Worm (Caenorhabditis elegans) whole organism, young adult: ENCODE measurements around the gene F37C12.10.

Source experiments
- B0019.2 ChIP-seq: fragments of 200-800 bp; sonication (Bioruptor generic); conservative IDR thresholded peaks from 2 replicates; pipeline ENCODE4 v1.3.6; 2022; ENCODE audit warnings: missing genetic modification reagents, missing genetic modification characterization, missing compliant biosample characterization
- B0035.1 ChIP-seq: sonication (generic microtip); optimal IDR thresholded peaks from 2 replicates; lab custom pipeline; 2016; ENCODE audit warnings: missing genetic modification characterization, mild to moderate bottlenecking, missing compliant biosample characterization, missing genotype, missing genetic modification reagents
- B0261.1 ChIP-seq: sonication (generic microtip); optimal IDR thresholded peaks from 2 replicates; lab custom pipeline; 2016; ENCODE audit warnings: mild to moderate bottlenecking, missing genetic modification characterization, moderate library complexity, missing compliant biosample characterization
- B0336.3 ChIP-seq: fragments of 200-800 bp; sonication (Bioruptor generic); IDR thresholded peaks from 2 replicates; pipeline ENCODE4 v1.3.6; 2022; ENCODE audit warnings: missing genetic modification characterization, missing compliant biosample characterization
- F10E7.11 ChIP-seq: sonication (generic microtip); optimal IDR thresholded peaks from 2 replicates; lab custom pipeline; 2017; ENCODE audit warnings: mild to moderate bottlenecking, missing genetic modification characterization, moderate library complexity, missing compliant biosample characterization
- F23B12.7 ChIP-seq: sonication (generic microtip); optimal IDR thresholded peaks from 2 replicates; lab custom pipeline; 2017; ENCODE audit warnings: missing genetic modification characterization, mild to moderate bottlenecking, missing compliant biosample characterization, antibody characterized with exemption, moderate library complexity; ENCODE audit not compliant: insufficient read depth
- F37B4.10 ChIP-seq: fragments of 200-800 bp; sonication (Bioruptor generic); IDR thresholded peaks from 2 replicates; pipeline ENCODE4 v1.3.6; 2022; ENCODE audit warnings: missing genetic modification characterization, missing compliant biosample characterization
- F39B2.1 ChIP-seq: fragments of 200-800 bp; sonication (Bioruptor generic); IDR thresholded peaks from 2 replicates; pipeline ENCODE4 v1.3.6; 2022; ENCODE audit warnings: missing genetic modification reagents, missing genetic modification characterization, missing compliant biosample characterization
- F52B5.7 ChIP-seq: sonication (generic microtip); optimal IDR thresholded peaks from 2 replicates; lab custom pipeline; 2016; ENCODE audit warnings: mild to moderate bottlenecking, missing genetic modification characterization, missing compliant biosample characterization
- F57C9.4 ChIP-seq: sonication (generic microtip); optimal IDR thresholded peaks from 2 replicates; lab custom pipeline; 2017; ENCODE audit warnings: mild to moderate bottlenecking, missing genetic modification characterization, missing compliant biosample characterization
- T07F8.4 ChIP-seq: sonication (generic microtip); optimal IDR thresholded peaks from 2 replicates; lab custom pipeline; 2016; ENCODE audit warnings: mild to moderate bottlenecking, missing genetic modification characterization, moderate library complexity, missing compliant biosample characterization
- Y79H2A.3 ChIP-seq: fragments of 200-800 bp; sonication (Bioruptor generic); conservative IDR thresholded peaks from 2 replicates; pipeline ENCODE4 v1.3.6; 2022; ENCODE audit warnings: missing genetic modification reagents, missing genetic modification characterization, missing compliant biosample characterization
- ZK185.1 ChIP-seq: sonication (generic microtip); optimal IDR thresholded peaks from 2 replicates; lab custom pipeline; 2016; ENCODE audit warnings: mild to moderate bottlenecking, missing genetic modification characterization, missing compliant biosample characterization; ENCODE audit not compliant: poor library complexity, severe bottlenecking
- akir-1 ChIP-seq: fragments of 200-800 bp; sonication (Bioruptor generic); optimal IDR thresholded peaks from 2 replicates; lab custom pipeline; 2018; ENCODE audit warnings: mild to moderate bottlenecking, missing genetic modification characterization, moderate library complexity, missing compliant biosample characterization
- aptf-2 ChIP-seq: fragments of 200-800 bp; sonication (Bioruptor generic); conservative IDR thresholded peaks from 2 replicates; pipeline ENCODE4 v1.3.6; 2022; ENCODE audit warnings: missing genetic modification reagents, missing genetic modification characterization, missing compliant biosample characterization
- aptf-3 ChIP-seq: fragments of 200-800 bp; sonication (Bioruptor generic); IDR thresholded peaks from 2 replicates; pipeline ENCODE4 v1.3.6; 2022; ENCODE audit warnings: missing genetic modification characterization, missing compliant biosample characterization
- atf-7 ChIP-seq: sonication (generic microtip); optimal IDR thresholded peaks from 2 replicates; lab custom pipeline; 2017; ENCODE audit warnings: mild to moderate bottlenecking, missing genetic modification characterization, missing compliant biosample characterization
- attf-3 ChIP-seq: fragments of 200-800 bp; sonication (Bioruptor generic); conservative IDR thresholded peaks from 2 replicates; pipeline ENCODE4 v1.3.6; 2022; ENCODE audit warnings: missing genetic modification reagents, missing genetic modification characterization, missing compliant biosample characterization
- ccch-3 ChIP-seq: fragments of 200-800 bp; sonication (Bioruptor generic); optimal IDR thresholded peaks from 2 replicates; lab custom pipeline; 2018; ENCODE audit warnings: mild to moderate bottlenecking, missing genetic modification characterization, missing compliant biosample characterization
- ceh-58 ChIP-seq: fragments of 200-800 bp; sonication (Bioruptor generic); IDR thresholded peaks from 2 replicates; pipeline ENCODE4 v1.3.6; 2022; ENCODE audit warnings: missing genetic modification characterization, missing compliant biosample characterization
- die-1 ChIP-seq: sonication (generic microtip); optimal IDR thresholded peaks from 2 replicates; lab custom pipeline; 2016; ENCODE audit warnings: missing genotype, mild to moderate bottlenecking, missing genetic modification characterization, missing compliant biosample characterization
- dpff-1 ChIP-seq: sonication (generic microtip); optimal IDR thresholded peaks from 2 replicates; lab custom pipeline; 2017; ENCODE audit warnings: mild to moderate bottlenecking, missing genetic modification characterization, missing compliant biosample characterization
- dpl-1 ChIP-seq: fragments of 150-350 bp; optimal IDR thresholded peaks from 2 replicates; lab custom pipeline; 2014; ENCODE audit warnings: missing biosample characterization, missing genetic modification reagents, missing genetic modification characterization
- efl-1 ChIP-seq: fragments of 150-350 bp; optimal IDR thresholded peaks from 2 replicates; lab custom pipeline; 2014; ENCODE audit warnings: missing biosample characterization, missing genetic modification reagents, missing genetic modification characterization
- egrh-3 ChIP-seq: fragments of 200-800 bp; sonication (Bioruptor generic); IDR thresholded peaks from 2 replicates; pipeline ENCODE4 v1.3.6; 2022; ENCODE audit warnings: missing genetic modification reagents, missing genetic modification characterization, missing compliant biosample characterization
- ekl-4 ChIP-seq: fragments of 200-800 bp; sonication (Bioruptor generic); IDR thresholded peaks from 2 replicates; pipeline ENCODE4 v1.3.6; 2022; ENCODE audit warnings: missing genetic modification reagents, missing genetic modification characterization, missing compliant biosample characterization
- hlh-26 ChIP-seq: fragments of 200-800 bp; sonication (Bioruptor generic); conservative IDR thresholded peaks from 2 replicates; pipeline ENCODE4 v1.3.6; 2022; ENCODE audit warnings: missing genetic modification reagents, missing genetic modification characterization, missing compliant biosample characterization
- hmg-1.2 ChIP-seq: fragments of 200-800 bp; sonication (Bioruptor generic); IDR thresholded peaks from 2 replicates; pipeline ENCODE4 v1.3.6; 2022; ENCODE audit warnings: missing genetic modification reagents, missing genetic modification characterization, missing compliant biosample characterization
- hrde-1 ChIP-seq: sonication (generic microtip); optimal IDR thresholded peaks from 2 replicates; lab custom pipeline; 2016; ENCODE audit warnings: missing genetic modification characterization, mild to moderate bottlenecking, missing compliant biosample characterization, moderate library complexity, missing genotype, missing genetic modification reagents, borderline replicate concordance
- let-526 ChIP-seq: fragments of 200-800 bp; sonication (Bioruptor generic); IDR thresholded peaks from 2 replicates; pipeline ENCODE4 v1.3.6; 2022; ENCODE audit warnings: missing genetic modification reagents, missing genetic modification characterization, missing compliant biosample characterization
- let-607 ChIP-seq, 2 experiments: fragments of 200-800 bp in 1 of 2; sonication (Bioruptor generic) in 1 of 2; sonication (generic microtip) in 1 of 2; optimal IDR thresholded peaks; 2 replicates each; lab custom pipeline; 2016 to 2018; ENCODE audit warnings: mild to moderate bottlenecking in 2 of 2, missing compliant biosample characterization in 2 of 2, missing genetic modification characterization in 2 of 2, moderate library complexity in 2 of 2, missing genotype in 1 of 2
- lir-1 ChIP-seq: fragments of 200-800 bp; sonication (Bioruptor generic); conservative IDR thresholded peaks from 2 replicates; pipeline ENCODE4 v1.3.6; 2022; ENCODE audit warnings: missing genetic modification reagents, missing genetic modification characterization, missing compliant biosample characterization
- madf-6 ChIP-seq: fragments of 200-800 bp; sonication (Bioruptor generic); IDR thresholded peaks from 2 replicates; pipeline ENCODE4 v1.3.6; 2022; ENCODE audit warnings: missing genetic modification reagents, missing genetic modification characterization, missing compliant biosample characterization
- madf-8 ChIP-seq: fragments of 200-800 bp; sonication (Bioruptor generic); conservative IDR thresholded peaks from 2 replicates; pipeline ENCODE4 v1.3.6; 2022; ENCODE audit warnings: missing genetic modification reagents, missing genetic modification characterization, missing compliant biosample characterization
- mcd-1 ChIP-seq: fragments of 200-800 bp; sonication (Bioruptor generic); IDR thresholded peaks from 2 replicates; pipeline ENCODE4 v1.3.6; 2022; ENCODE audit warnings: missing genetic modification reagents, missing genetic modification characterization, missing compliant biosample characterization
- mxl-1 ChIP-seq: sonication (generic microtip); optimal IDR thresholded peaks from 2 replicates; lab custom pipeline; 2016; ENCODE audit warnings: missing genetic modification characterization, missing compliant biosample characterization
- nhr-27 ChIP-seq: fragments of 200-800 bp; sonication (Bioruptor generic); optimal IDR thresholded peaks from 2 replicates; lab custom pipeline; 2018; ENCODE audit warnings: mild to moderate bottlenecking, missing genetic modification characterization, moderate library complexity, missing compliant biosample characterization
- nhr-80 ChIP-seq: sonication (generic microtip); optimal IDR thresholded peaks from 2 replicates; lab custom pipeline; 2016; ENCODE audit warnings: missing genetic modification characterization, missing compliant biosample characterization
- rec-8 ChIP-seq, 2 experiments: sonication (generic microtip); optimal IDR thresholded peaks; 2 replicates each; lab custom pipeline; 2016; ENCODE audit warnings: mild to moderate bottlenecking in 2 of 2, missing genetic modification characterization in 2 of 2, missing genetic modification reagents in 2 of 2, missing genotype in 2 of 2, missing biosample characterization in 1 of 2, missing compliant biosample characterization in 1 of 2, moderate library complexity in 1 of 2
- repo-1 ChIP-seq: sonication (generic microtip); optimal IDR thresholded peaks from 2 replicates; lab custom pipeline; 2017; ENCODE audit warnings: mild to moderate bottlenecking, missing genetic modification characterization, missing compliant biosample characterization
- tbx-9 ChIP-seq: sonication (generic microtip); optimal IDR thresholded peaks from 2 replicates; lab custom pipeline; 2016; ENCODE audit warnings: borderline replicate concordance, missing genetic modification characterization, inconsistent platforms, missing compliant biosample characterization
- tlf-1 ChIP-seq: fragments of 200-800 bp; sonication (Bioruptor generic); optimal IDR thresholded peaks from 2 replicates; lab custom pipeline; 2018; ENCODE audit warnings: mild to moderate bottlenecking, missing genetic modification characterization, missing compliant biosample characterization
- unc-130 ChIP-seq: sonication (generic microtip); optimal IDR thresholded peaks from 2 replicates; lab custom pipeline; 2016; ENCODE audit warnings: missing genetic modification reagents, missing genetic modification characterization, missing compliant biosample characterization
- zfh-2 ChIP-seq: fragments of 200-800 bp; sonication (Bioruptor generic); conservative IDR thresholded peaks from 2 replicates; pipeline ENCODE4 v1.3.6; 2022; ENCODE audit warnings: missing genetic modification reagents, missing genetic modification characterization, missing compliant biosample characterization
- zim-3 ChIP-seq: sonication (generic microtip); optimal IDR thresholded peaks from 2 replicates; lab custom pipeline; 2017; ENCODE audit warnings: mild to moderate bottlenecking, missing genetic modification characterization, moderate library complexity, missing compliant biosample characterization
- ztf-22 ChIP-seq: fragments of 200-800 bp; sonication (Bioruptor generic); optimal IDR thresholded peaks from 2 replicates; lab custom pipeline; 2018; ENCODE audit warnings: mild to moderate bottlenecking, missing genetic modification characterization, moderate library complexity, missing compliant biosample characterization
- ztf-25 ChIP-seq: fragments of 200-800 bp; sonication (Bioruptor generic); IDR thresholded peaks from 2 replicates; pipeline ENCODE4 v1.3.6; 2022; ENCODE audit warnings: missing genetic modification reagents, missing genetic modification characterization, missing compliant biosample characterization
- ztf-28 ChIP-seq: fragments of 200-800 bp; sonication (Bioruptor generic); IDR thresholded peaks from 2 replicates; pipeline ENCODE4 v1.3.6; 2022; ENCODE audit warnings: missing genetic modification reagents, missing genetic modification characterization, missing compliant biosample characterization
- ztf-3 ChIP-seq: fragments of 200-800 bp; sonication (Bioruptor generic); optimal IDR thresholded peaks from 2 replicates; lab custom pipeline; 2018; ENCODE audit warnings: mild to moderate bottlenecking, missing genetic modification characterization, missing compliant biosample characterization

The F37C12.10 gene

ce11 chrIII:7209721-7210120 lies 21.5 kb upstream of the F37C12.10 start, which contains the start of gene R151.2 (continued):
- peak; percentile 36 for TF ChIP-seq tlf-1 (GFP tag; lab: Kevin White, UChicago)
- no peak for TF ChIP-seq ztf-25 (GFP tag; lab: Robert Waterston, UW)
- 0 out of 2 replicates have a peak, but pooled peaks have one; percentile 28 for TF ChIP-seq madf-6 (GFP tag; lab: Robert Waterston, UW)
- TF ChIP-seq let-526 (GFP tag; lab: Robert Waterston, UW), result no peak
- TF ChIP-seq nhr-80, result no peak
- no peak for TF ChIP-seq aptf-3
- TF ChIP-seq F57C9.4 (tag; lab: Kevin White, UChicago), result no peak
- TF ChIP-seq hlh-26 (GFP tag; lab: Robert Waterston, UW), result no peak
- no peak for TF ChIP-seq ztf-22 (GFP tag; lab: Kevin White, UChicago)
- no peak for TF ChIP-seq F39B2.1 (GFP tag; lab: Robert Waterston, UW)
- no peak for TF ChIP-seq atf-7 (tag; lab: Kevin White, UChicago)
- TF ChIP-seq B0261.1 (tag; lab: Kevin White, UChicago), result no peak
- TF ChIP-seq F52B5.7 (tag; lab: Kevin White, UChicago), result no peak
- TF ChIP-seq akir-1 (GFP tag; lab: Kevin White, UChicago), result no peak
- TF ChIP-seq ceh-58 (GFP tag; lab: Robert Waterston, UW), result no peak
- no peak for TF ChIP-seq F37B4.10 (GFP tag; lab: Robert Waterston, UW)
- TF ChIP-seq ztf-28 (GFP tag; lab: Robert Waterston, UW), result no peak
- TF ChIP-seq ztf-3 (GFP tag; lab: Kevin White, UChicago), result no peak
- peak; percentile 54 for TF ChIP-seq B0336.3
- no peak for TF ChIP-seq dpl-1 (GFP tag; lab: Kevin White, UChicago)
- no peak for TF ChIP-seq let-607 (tag; optimal IDR thresholded peaks at IDR 0.05; lab: Kevin White, UChicago)
- peak; percentile 24; the same call in 1 of the 2 replicates for TF ChIP-seq hmg-1.2 (GFP tag; lab: Robert Waterston, UW)
- peak; percentile 45; the same call in 1 of the 2 replicates for TF ChIP-seq ekl-4 (GFP tag; lab: Robert Waterston, UW)
- TF ChIP-seq zfh-2 (GFP tag; lab: Robert Waterston, UW), result no peak
- TF ChIP-seq mxl-1 (tag; lab: Kevin White, UChicago), result no peak
- no peak for TF ChIP-seq efl-1 (GFP tag; lab: Kevin White, UChicago)
- no peak for TF ChIP-seq tbx-9 (tag; lab: Kevin White, UChicago)
- TF ChIP-seq Y79H2A.3 (GFP tag; lab: Robert Waterston, UW), result no peak
- TF ChIP-seq attf-3 (GFP tag; lab: Robert Waterston, UW), result no peak
- no peak for TF ChIP-seq nhr-27 (tag; lab: Kevin White, UChicago)
- TF ChIP-seq B0019.2 (GFP tag; lab: Robert Waterston, UW), result no peak
- no peak for TF ChIP-seq aptf-2 (GFP tag; lab: Robert Waterston, UW)
- no peak for TF ChIP-seq F10E7.11 (tag; lab: Kevin White, UChicago)
- no peak for TF ChIP-seq F23B12.7
- TF ChIP-seq hrde-1, result peak; percentile 77
- TF ChIP-seq rec-8 (tag; optimal IDR thresholded peaks at IDR 0.05; lab: Kevin White, UChicago), result peak in 1 of 2 experiments; percentile 4
- TF ChIP-seq zim-3 (tag; lab: Kevin White, UChicago), result no peak
- no peak for TF ChIP-seq egrh-3 (GFP tag; lab: Robert Waterston, UW)
- TF ChIP-seq repo-1 (tag; lab: Kevin White, UChicago), result no peak
- TF ChIP-seq ccch-3, result no peak
- TF ChIP-seq B0035.1, result no peak
- TF ChIP-seq mcd-1 (GFP tag; lab: Robert Waterston, UW), result no peak
- no peak for TF ChIP-seq lir-1 (GFP tag; lab: Robert Waterston, UW)
- TF ChIP-seq T07F8.4 (tag; lab: Kevin White, UChicago), result no peak
- TF ChIP-seq ZK185.1 (tag; lab: Kevin White, UChicago), result no peak
- TF ChIP-seq madf-8 (GFP tag; lab: Robert Waterston, UW), result no peak
- TF ChIP-seq dpff-1 (tag; lab: Kevin White, UChicago), result no peak
- no peak for TF ChIP-seq die-1 (tag; lab: Kevin White, UChicago)
- no peak for TF ChIP-seq unc-130 (GFP tag; lab: Kevin White, UChicago)
